Fruit fly (Drosophila melanogaster): ENCODE results near the gene Hr83.

The Hr83 gene

dm6 chr3R:6334906-6335433, 14.1 kb upstream of the Hr83 start, which contains the start of gene Osi19:
TSS of gene Osi19 (plus strand) at chr3R:6335362.
- TF ChIP-seq Eip75B (GFP tag; optimal IDR thresholded peaks at IDR 0.05) (no peak), Ets96B (tag; optimal IDR thresholded peaks at IDR 0.05) (no peak), svp (GFP tag) (no peak), Blimp-1 (GFP tag; optimal IDR thresholded peaks at IDR 0.05) (no peak), Eip93F (GFP tag; optimal IDR thresholded peaks at IDR 0.05) (no peak), Gug (GFP tag; IDR thresholded peaks at IDR 0.05) (no peak), CG10669 (GFP tag; optimal IDR thresholded peaks at IDR 0.05) (no peak), CG9139 (GFP tag; optimal IDR thresholded peaks at IDR 0.05) (no peak), dac (GFP tag; optimal IDR thresholded peaks at IDR 0.05) (no peak), CG8319 (GFP tag; optimal IDR thresholded peaks at IDR 0.05) (no peak), CG7368 (GFP tag; optimal IDR thresholded peaks at IDR 0.05) (no peak)

- TF ChIP-seq CG16779 (tag; optimal IDR thresholded peaks at IDR 0.05) (no peak), Hr4 (GFP tag; optimal IDR thresholded peaks at IDR 0.05) (no peak), cyc (GFP tag; optimal IDR thresholded peaks at IDR 0.05) (no peak), acj6 (GFP tag; optimal IDR thresholded peaks at IDR 0.05) (no peak), CG6854 (GFP tag; optimal IDR thresholded peaks at IDR 0.05) (no peak), CG6163 (GFP tag; IDR thresholded peaks at IDR 0.05) (no peak), CG8119 (GFP tag; IDR thresholded peaks at IDR 0.05) (no peak), CG11762 (GFP tag; optimal IDR thresholded peaks at IDR 0.05; ENCODE audit: insufficient read depth) (no peak), topi (GFP tag; optimal IDR thresholded peaks at IDR 0.05) (no peak), CG9139 (GFP tag; optimal IDR thresholded peaks at IDR 0.05) (no peak), CG3032 (tag; optimal IDR thresholded peaks at IDR 0.05) (no peak), CG10669 (GFP tag; optimal IDR thresholded peaks at IDR 0.05) (no peak)
Observed at dm6 chr3R:6337397-6337796, 11.6 kb upstream of the Hr83 start.

dm6 chr3R:6339795-6340194, 9.2 kb upstream of the Hr83 start, which contains the start of gene Osi20:
TSS of gene Osi20 (plus strand) at chr3R:6340095.
- TF ChIP-seq CG8119 (GFP tag; IDR thresholded peaks at IDR 0.05) = no peak
- TF ChIP-seq topi (GFP tag; optimal IDR thresholded peaks at IDR 0.05) = no peak
- TF ChIP-seq Hr4 (GFP tag; optimal IDR thresholded peaks at IDR 0.05) = no peak
- no peak for TF ChIP-seq vri (GFP tag; optimal IDR thresholded peaks at IDR 0.05)
- TF ChIP-seq ss (GFP tag; optimal IDR thresholded peaks at IDR 0.05) = no peak
- no peak for TF ChIP-seq CG11294 (GFP tag; IDR thresholded peaks at IDR 0.05)
- TF ChIP-seq CG6792 (GFP tag; optimal IDR thresholded peaks at IDR 0.05) = no peak
- TF ChIP-seq Met (GFP tag; optimal IDR thresholded peaks at IDR 0.05) = no peak
- no peak for TF ChIP-seq eg (GFP tag; IDR thresholded peaks at IDR 0.05)
- TF ChIP-seq Sox14 (GFP tag; optimal IDR thresholded peaks at IDR 0.05) = no peak

- TF ChIP-seq esn (GFP tag; optimal IDR thresholded peaks at IDR 0.05) = no peak
- no peak for TF ChIP-seq Hr38 (GFP tag; optimal IDR thresholded peaks at IDR 0.05)
- TF ChIP-seq Eip75B (GFP tag; optimal IDR thresholded peaks at IDR 0.05) = no peak
- TF ChIP-seq CG11294 (GFP tag; IDR thresholded peaks at IDR 0.05) = no peak
- no peak for TF ChIP-seq Hr4 (GFP tag; optimal IDR thresholded peaks at IDR 0.05)
- TF ChIP-seq topi (GFP tag; optimal IDR thresholded peaks at IDR 0.05) = no peak
- no peak for TF ChIP-seq CG11902 (GFP tag; optimal IDR thresholded peaks at IDR 0.05)
- TF ChIP-seq Eip93F (GFP tag; optimal IDR thresholded peaks at IDR 0.05) = no peak
- TF ChIP-seq dac (GFP tag; optimal IDR thresholded peaks at IDR 0.05) = no peak
- no peak for TF ChIP-seq CG10631 (GFP tag; optimal IDR thresholded peaks at IDR 0.05)
- no peak for TF ChIP-seq Gug (GFP tag; IDR thresholded peaks at IDR 0.05)
- TF ChIP-seq CG31627 (GFP tag; optimal IDR thresholded peaks at IDR 0.05) = no peak
- no peak for TF ChIP-seq fd59A (GFP tag; optimal IDR thresholded peaks at IDR 0.05)
- no peak for TF ChIP-seq Sox14 (GFP tag; optimal IDR thresholded peaks at IDR 0.05)
- no peak for TF ChIP-seq CG34406 (GFP tag; optimal IDR thresholded peaks at IDR 0.05)
- TF ChIP-seq salr (GFP tag; optimal IDR thresholded peaks at IDR 0.05) = no peak
- no peak for TF ChIP-seq vri (GFP tag; optimal IDR thresholded peaks at IDR 0.05)
- TF ChIP-seq Lpt (GFP tag; optimal IDR thresholded peaks at IDR 0.05) = no peak
Observed at dm6 chr3R:6341668-6342067, 7.4 kb upstream of the Hr83 start, which contains the start of gene CG17917. TSS of gene CG17917 (plus strand) at chr3R:6341968.

Measured in whole organism, prepupa.